Worm (Caenorhabditis elegans): ENCODE data around the gene D2089.8.

The D2089.8 gene

DNA sequence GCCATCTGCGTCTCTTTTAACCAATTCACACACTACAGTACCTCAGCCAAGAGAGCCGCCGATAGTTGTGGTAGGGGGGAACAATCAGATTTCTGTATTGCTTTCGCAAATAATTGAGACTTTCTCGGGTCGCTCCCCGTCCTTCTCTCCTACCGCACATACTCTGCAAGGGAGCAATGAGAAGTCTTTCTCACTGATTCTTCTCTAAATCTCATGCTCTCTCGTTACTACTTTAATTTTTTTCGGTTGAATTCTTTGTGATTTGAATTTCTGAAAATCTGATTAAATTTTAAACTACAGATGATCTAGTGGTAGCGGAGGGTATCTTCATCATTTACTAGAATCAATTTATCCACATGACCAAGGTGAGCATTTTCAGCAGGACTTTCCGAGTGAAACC lies 12.7 kb upstream of the D2089.8 start, which contains the start of gene ptb-1:
TSS of gene ptb-1 (plus strand) at position 301 of the 400 bp plus-strand sequence.
- no peak for TF ChIP-seq egl-27 (tag; optimal IDR thresholded peaks at IDR 0.05)
- no peak for TF ChIP-seq F13H6.1 (tag; optimal IDR thresholded peaks at IDR 0.05)
- no peak for TF ChIP-seq ceh-82 (tag; optimal IDR thresholded peaks at IDR 0.05)
- no peak for TF ChIP-seq mbf-1 (tag; optimal IDR thresholded peaks at IDR 0.05)
- TF ChIP-seq nhr-6 (tag; optimal IDR thresholded peaks at IDR 0.05): no peak
- TF ChIP-seq ceh-16 (tag; optimal IDR thresholded peaks at IDR 0.05): no peak
- no peak for TF ChIP-seq alr-1 (tag; optimal IDR thresholded peaks at IDR 0.05)
- TF ChIP-seq ztf-11 (tag; optimal IDR thresholded peaks at IDR 0.05): no peak
- no peak for TF ChIP-seq nhr-10 (tag; optimal IDR thresholded peaks at IDR 0.05)
- no peak for TF ChIP-seq sma-9 (GFP tag; optimal IDR thresholded peaks at IDR 0.05)
- TF ChIP-seq sma-9 (tag; optimal IDR thresholded peaks at IDR 0.05): no peak
- no peak for TF ChIP-seq nhr-23 (tag; optimal IDR thresholded peaks at IDR 0.05)
- TF ChIP-seq C34F6.9 (tag; optimal IDR thresholded peaks at IDR 0.05): no peak
- no peak for TF ChIP-seq dmd-4 (tag; optimal IDR thresholded peaks at IDR 0.05)
- no peak for TF ChIP-seq blmp-1 (tag; optimal IDR thresholded peaks at IDR 0.05; ENCODE audit: insufficient read depth)
- no peak for TF ChIP-seq unc-39 (tag; optimal IDR thresholded peaks at IDR 0.05)
- TF ChIP-seq unc-55 (GFP tag; optimal IDR thresholded peaks at IDR 0.05): no peak

DNA sequence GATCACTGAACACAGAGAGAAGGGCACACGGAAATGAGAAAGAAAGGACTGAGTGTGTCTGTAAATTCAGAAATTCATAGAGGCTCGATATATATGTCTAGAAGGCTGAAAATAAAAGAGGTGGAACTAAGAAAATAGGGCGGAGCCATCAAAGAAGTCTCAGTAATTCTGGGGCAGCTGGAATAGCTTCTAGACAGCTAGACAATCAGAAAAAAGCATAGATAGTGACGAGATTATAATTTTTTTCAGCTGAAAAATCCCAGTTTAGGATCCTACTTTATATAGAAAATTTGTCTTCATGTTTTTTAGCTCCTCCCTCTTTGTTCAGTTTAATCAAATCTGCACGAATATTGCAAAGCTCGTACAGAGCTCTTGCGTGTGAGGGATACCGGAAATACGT lies 2.5 kb upstream of the D2089.8 start, which contains the start of gene D2089.3:
TSS of gene D2089.3 (minus strand) at position 101 of the 400 bp plus-strand sequence.
- no peak for TF ChIP-seq nhr-10 (tag; optimal IDR thresholded peaks at IDR 0.05)
- TF ChIP-seq mdl-1 (tag; optimal IDR thresholded peaks at IDR 0.05): no peak
- no peak for TF ChIP-seq ztf-4 (tag; optimal IDR thresholded peaks at IDR 0.05)
- no peak for TF ChIP-seq skn-1 (tag; optimal IDR thresholded peaks at IDR 0.05)
- TF ChIP-seq mab-5 (tag; optimal IDR thresholded peaks at IDR 0.05): no peak
- TF ChIP-seq elt-3 (tag; optimal IDR thresholded peaks at IDR 0.05): no peak
- no peak for TF ChIP-seq nhr-6 (tag; optimal IDR thresholded peaks at IDR 0.05)
- TF ChIP-seq fos-1 (tag; optimal IDR thresholded peaks at IDR 0.05): no peak

DNA sequence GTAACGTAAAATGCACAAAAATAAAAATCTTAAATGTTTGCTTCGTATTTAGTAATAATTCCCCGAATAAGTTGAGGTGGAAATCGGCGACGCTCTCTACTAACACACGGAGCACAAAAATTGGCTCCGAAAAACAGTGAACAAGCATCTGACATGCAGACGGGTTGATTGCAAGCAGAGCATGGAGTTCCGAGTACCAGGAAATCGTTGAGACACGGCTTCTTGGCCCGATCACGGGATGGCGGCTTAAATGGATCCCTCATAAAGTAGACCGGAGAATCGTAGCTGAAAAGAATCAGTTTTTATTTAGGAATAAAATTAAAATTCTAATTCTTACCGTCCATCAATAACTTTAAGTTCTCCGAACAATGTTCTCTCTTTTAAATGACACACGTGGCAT lies 302 bp downstream of the D2089.8 start:
- TF ChIP-seq crh-2 (tag; optimal IDR thresholded peaks at IDR 0.05) (no peak), Y55F3AM.14 (GFP tag; optimal IDR thresholded peaks at IDR 0.05) (no peak), nhr-12 (tag; optimal IDR thresholded peaks at IDR 0.05) (no peak), mbf-1 (tag; optimal IDR thresholded peaks at IDR 0.05) (no peak), peb-1 (tag; optimal IDR thresholded peaks at IDR 0.05) (no peak), unc-39 (tag; optimal IDR thresholded peaks at IDR 0.05) (no peak), elt-3 (tag; optimal IDR thresholded peaks at IDR 0.05) (no peak), nhr-6 (tag; optimal IDR thresholded peaks at IDR 0.05) (no peak), ceh-82 (tag; optimal IDR thresholded peaks at IDR 0.05) (no peak), sma-3 (GFP tag; optimal IDR thresholded peaks at IDR 0.05) (no peak), elt-1 (tag; optimal IDR thresholded peaks at IDR 0.05) (no peak), nhr-77 (tag; optimal IDR thresholded peaks at IDR 0.05) (no peak), alr-1 (tag; optimal IDR thresholded peaks at IDR 0.05) (no peak), sma-9 (GFP tag; optimal IDR thresholded peaks at IDR 0.05) (no peak), sma-9 (tag; optimal IDR thresholded peaks at IDR 0.05) (no peak), mab-5 (tag; optimal IDR thresholded peaks at IDR 0.05) (no peak), dmd-4 (tag; optimal IDR thresholded peaks at IDR 0.05) (no peak), nhr-129 (tag; optimal IDR thresholded peaks at IDR 0.05) (no peak), lin-11 (tag; optimal IDR thresholded peaks at IDR 0.05) (no peak), aly-2 (tag; optimal IDR thresholded peaks at IDR 0.05) (no peak)

DNA sequence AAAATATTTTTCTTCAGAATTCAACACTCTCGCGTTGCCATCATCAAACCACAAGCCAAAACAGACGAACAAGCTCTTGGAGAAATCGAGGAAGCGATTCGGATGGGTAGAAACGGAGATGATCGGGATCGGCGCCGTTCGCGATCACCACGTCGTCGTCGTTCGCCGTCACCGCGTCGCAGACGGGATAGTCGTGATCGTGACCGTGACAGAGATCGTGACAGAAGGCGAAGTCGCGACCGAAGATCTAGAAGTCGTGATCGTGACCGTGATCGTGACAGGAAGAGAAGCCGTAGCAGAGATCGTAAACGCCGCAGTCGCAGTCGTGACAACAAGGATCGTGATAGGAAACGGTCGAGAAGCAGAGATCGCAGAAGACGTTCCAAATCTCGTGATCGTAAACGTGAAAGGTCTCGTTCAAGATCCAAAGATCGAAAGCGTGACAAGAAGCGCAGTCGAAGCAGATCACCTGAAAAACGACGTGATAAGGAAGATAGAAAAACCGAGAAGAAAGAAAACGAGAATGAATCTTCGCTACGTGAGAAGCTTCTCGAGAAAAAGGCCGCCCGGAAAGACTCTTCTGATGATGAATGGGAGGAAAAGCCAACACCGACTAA lies 1.0 kb downstream of the D2089.8 start:
- TF ChIP-seq sma-9 (GFP tag; optimal IDR thresholded peaks at IDR 0.05) (no peak), sma-9 (tag; optimal IDR thresholded peaks at IDR 0.05) (no peak), nhr-6 (tag; optimal IDR thresholded peaks at IDR 0.05) (no peak), nhr-21 (tag; optimal IDR thresholded peaks at IDR 0.05) (peak; percentile 18)

DNA sequence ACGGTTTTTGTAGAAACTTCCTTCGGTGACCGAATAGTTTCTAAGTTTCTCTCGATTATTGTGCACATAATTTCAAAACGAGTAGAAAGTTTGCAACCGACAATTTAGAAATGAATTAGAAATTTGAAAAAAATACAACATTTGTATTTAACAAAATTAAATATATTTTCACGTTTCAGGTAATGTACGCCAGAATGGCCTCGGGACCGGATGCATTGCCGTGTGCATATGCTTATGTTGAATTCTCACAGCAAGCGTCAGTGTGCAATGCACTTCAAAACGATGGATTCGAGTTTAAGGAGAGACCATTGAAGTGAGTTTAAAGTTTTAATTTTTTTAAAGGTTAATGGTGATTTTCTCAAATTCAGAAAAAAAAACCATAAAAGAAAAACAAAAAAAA lies 1.7 kb downstream of the D2089.8 start, which contains the start of gene marc-2:
TSS of gene marc-2 (minus strand) at position 101 of the 400 bp plus-strand sequence.
- TF ChIP-seq ztf-4 (tag; optimal IDR thresholded peaks at IDR 0.05) (no peak), crh-2 (tag; optimal IDR thresholded peaks at IDR 0.05) (no peak), ceh-16 (tag; optimal IDR thresholded peaks at IDR 0.05) (no peak)
